Worm (Caenorhabditis elegans) whole organism, young adult: Measurements from ENCODE around the gene nlp-41.

Experiments used
- F55B11.4 ChIP-seq: sonication (generic microtip); optimal IDR thresholded peaks from 2 replicates; lab custom pipeline; 2016; ENCODE audit warnings: missing compliant biosample characterization, missing genetic modification characterization, borderline replicate concordance; ENCODE audit not compliant: insufficient read depth
- ama-1 ChIP-seq, 3 experiments: fragments of 150-350 bp in 1 of 3; sonication (generic microtip) in 2 of 3; optimal IDR thresholded peaks; 2 replicates each; lab custom pipeline; 2014 to 2018; ENCODE audit warnings: missing biosample characterization in 2 of 3, missing genetic modification characterization in 2 of 3, missing genetic modification reagents in 2 of 3
- aptf-2 ChIP-seq: fragments of 200-800 bp; sonication (Bioruptor generic); conservative IDR thresholded peaks from 2 replicates; pipeline ENCODE4 v1.3.6; 2022; ENCODE audit warnings: missing genetic modification reagents, missing genetic modification characterization, missing compliant biosample characterization
- athp-1 ChIP-seq: sonication (generic microtip); optimal IDR thresholded peaks from 2 replicates; lab custom pipeline; 2017; ENCODE audit warnings: mild to moderate bottlenecking, missing genetic modification characterization, missing compliant biosample characterization
- hmg-20 ChIP-seq: fragments of 200-800 bp; sonication (Bioruptor generic); IDR thresholded peaks from 2 replicates; pipeline ENCODE4 v1.3.6; 2022; ENCODE audit warnings: missing genetic modification reagents, missing genetic modification characterization, missing compliant biosample characterization

DNA sequence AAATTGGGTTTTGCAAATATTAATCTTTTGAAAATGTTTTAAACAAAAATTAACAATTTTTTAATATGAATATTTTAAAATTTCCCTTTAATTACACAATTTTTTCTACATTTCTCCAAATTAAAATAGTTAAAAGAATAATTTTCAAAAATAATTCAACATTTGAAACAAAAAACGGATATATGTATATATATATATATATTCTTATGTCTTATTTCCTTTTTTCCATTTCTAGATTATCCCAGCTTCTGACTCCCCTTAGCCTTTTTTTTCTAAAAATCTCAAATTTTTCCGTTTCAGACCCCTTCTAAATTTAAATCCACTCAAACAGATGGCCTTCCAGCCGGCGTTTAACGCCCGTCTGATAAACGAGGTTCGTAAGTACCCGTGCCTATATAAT is 22.6 kb downstream of the nlp-41 start, which contains the start of gene madf-5:
- TF ChIP-seq ama-1 (optimal IDR thresholded peaks at IDR 0.05; lab: Kevin White, UChicago) (no peak), ama-1 (GFP tag; optimal IDR thresholded peaks at IDR 0.05; lab: Kevin White, UChicago) (no peak), F55B11.4 (no peak), athp-1 (tag; lab: Kevin White, UChicago) (no peak), aptf-2 (GFP tag; lab: Robert Waterston, UW) (no peak), hmg-20 (no peak)
